Worm (Caenorhabditis elegans): ENCODE results near the gene set-12.

ce11 chrX:7703863-7704262 is 32.2 kb downstream of the set-12 start:
- TF ChIP-seq him-1 (tag; optimal IDR thresholded peaks at IDR 0.05): no peak
- TF ChIP-seq dao-5 (tag; optimal IDR thresholded peaks at IDR 0.05): no peak
